Worm (Caenorhabditis elegans): ENCODE results near the gene K11G12.6.

- no peak for TF ChIP-seq unc-130 (GFP tag; optimal IDR thresholded peaks at IDR 0.05)
- peak; percentile 82 for TF ChIP-seq nhr-90 (tag; optimal IDR thresholded peaks at IDR 0.05)
- peak; percentile 77 for TF ChIP-seq B0035.1 (tag; optimal IDR thresholded peaks at IDR 0.05)
- TF ChIP-seq nhr-27 (tag; optimal IDR thresholded peaks at IDR 0.05): peak; percentile 61
- TF ChIP-seq B0019.2 (GFP tag; conservative IDR thresholded peaks at IDR 0.05): no peak; the same call in 1 of the 2 replicates
Observed at ce11 chrX:6743853-6744346, 14.4 kb upstream of the K11G12.6 start.
